Fruit fly (Drosophila melanogaster) whole organism, embryonic: ENCODE measurements around the gene Sk2.

Experiments
- B-H2 ChIP-seq: fragments of 200-800 bp; sonication (Bioruptor generic); optimal IDR thresholded peaks from 2 replicates; lab custom pipeline; 2018; ENCODE audit warnings: missing biosample characterization, mild to moderate bottlenecking, missing genetic modification characterization
- BEAF-32 ChIP-seq: fragments of 200-800 bp; sonication (Bioruptor generic); optimal IDR thresholded peaks from 3 replicates; lab custom pipeline; 2017; ENCODE audit warnings: missing biosample characterization, missing genetic modification characterization, mild to moderate bottlenecking, moderate library complexity, missing genetic modification reagents
- Bdp1 ChIP-seq: fragments of 200-800 bp; sonication (Bioruptor generic); optimal IDR thresholded peaks from 3 replicates; lab custom pipeline; 2016; ENCODE audit warnings: missing biosample characterization, missing genetic modification characterization
- CG10321 ChIP-seq: fragments of 200-800 bp; sonication (Bioruptor generic); IDR thresholded peaks from 2 replicates; pipeline ENCODE4 v1.3.6; 2022; ENCODE audit warnings: missing biosample characterization, missing genetic modification characterization
- CG10431 ChIP-seq: fragments of 200-800 bp; sonication (Bioruptor generic); optimal IDR thresholded peaks from 3 replicates; lab custom pipeline; 2018; ENCODE audit warnings: missing biosample characterization, mild to moderate bottlenecking, missing genetic modification characterization
- CG11085 ChIP-seq: fragments of 200-800 bp; sonication (Bioruptor generic); IDR thresholded peaks from 2 replicates; pipeline ENCODE4 v1.3.6; 2022; ENCODE audit warnings: missing biosample characterization, missing genetic modification characterization
- CG13123 ChIP-seq: fragments of 200-800 bp; sonication (Bioruptor generic); optimal IDR thresholded peaks from 2 replicates; lab custom pipeline; 2016; ENCODE audit warnings: missing biosample characterization, missing genetic modification characterization
- CG14965 ChIP-seq: fragments of 200-800 bp; sonication (Bioruptor generic); optimal IDR thresholded peaks from 2 replicates; lab custom pipeline; 2016; ENCODE audit warnings: missing biosample characterization, missing genetic modification characterization, borderline replicate concordance
- CG16815 ChIP-seq: fragments of 200-800 bp; sonication (Bioruptor generic); optimal IDR thresholded peaks from 3 replicates; lab custom pipeline; 2017; ENCODE audit warnings: missing biosample characterization, mild to moderate bottlenecking, missing genetic modification characterization
- CG2199 ChIP-seq: fragments of 200-800 bp; sonication (Bioruptor generic); IDR thresholded peaks from 3 replicates; pipeline ENCODE4 v1.3.6; 2022; ENCODE audit warnings: missing biosample characterization, missing genetic modification characterization
- CG3995 ChIP-seq: fragments of 200-800 bp; sonication (Bioruptor generic); optimal IDR thresholded peaks from 3 replicates; lab custom pipeline; 2016; ENCODE audit warnings: missing biosample characterization, missing genetic modification characterization
- CG42726 ChIP-seq: fragments of 200-800 bp; sonication (Bioruptor generic); IDR thresholded peaks from 2 replicates; pipeline ENCODE4 v1.3.6; 2022; ENCODE audit warnings: missing biosample characterization, missing genetic modification characterization; ENCODE audit not compliant: partially characterized antibody
- CG43689 ChIP-seq: fragments of 200-800 bp; sonication (Bioruptor generic); IDR thresholded peaks from 2 replicates; pipeline ENCODE4 v1.3.6; 2022; ENCODE audit warnings: missing biosample characterization, missing genetic modification characterization
- CG5245 ChIP-seq: fragments of 200-800 bp; sonication (Bioruptor generic); optimal IDR thresholded peaks from 3 replicates; lab custom pipeline; 2016; ENCODE audit warnings: missing biosample characterization, missing genetic modification characterization
- CG7271 ChIP-seq: fragments of 200-800 bp; sonication (Bioruptor generic); optimal IDR thresholded peaks from 2 replicates; lab custom pipeline; 2018; ENCODE audit warnings: missing biosample characterization, mild to moderate bottlenecking, missing genetic modification characterization, moderate library complexity
- CG7372 ChIP-seq: fragments of 200-800 bp; sonication (Bioruptor generic); IDR thresholded peaks from 2 replicates; pipeline ENCODE4 v1.3.6; 2022; ENCODE audit warnings: missing biosample characterization, missing genetic modification characterization
- CG7556 ChIP-seq: fragments of 200-800 bp; sonication (Bioruptor generic); optimal IDR thresholded peaks from 2 replicates; lab custom pipeline; 2017; ENCODE audit warnings: missing biosample characterization, mild to moderate bottlenecking, missing genetic modification characterization
- CG7963 ChIP-seq: fragments of 200-800 bp; sonication (Bioruptor generic); IDR thresholded peaks from 3 replicates; pipeline ENCODE4 v1.3.6; 2022; ENCODE audit warnings: missing biosample characterization, missing genetic modification characterization; ENCODE audit not compliant: partially characterized antibody
- CG7987 ChIP-seq: fragments of 200-800 bp; sonication (Bioruptor generic); optimal IDR thresholded peaks from 2 replicates; lab custom pipeline; 2018; ENCODE audit warnings: missing biosample characterization, mild to moderate bottlenecking, missing genetic modification characterization, moderate library complexity
- CG9797 ChIP-seq: fragments of 200-800 bp; sonication (Bioruptor generic); optimal IDR thresholded peaks from 3 replicates; lab custom pipeline; 2018; ENCODE audit warnings: missing biosample characterization, mild to moderate bottlenecking, missing genetic modification characterization
- D19B ChIP-seq: fragments of 200-800 bp; sonication (Bioruptor generic); optimal IDR thresholded peaks from 2 replicates; lab custom pipeline; 2017; ENCODE audit warnings: missing biosample characterization, mild to moderate bottlenecking, missing genetic modification characterization
- Doc3 ChIP-seq: fragments of 200-800 bp; sonication (Bioruptor generic); IDR thresholded peaks from 3 replicates; pipeline ENCODE4 v1.3.6; 2022; ENCODE audit warnings: missing biosample characterization, missing genetic modification characterization; ENCODE audit not compliant: partially characterized antibody
- ERR ChIP-seq: fragments of 200-800 bp; sonication (Bioruptor generic); optimal IDR thresholded peaks from 2 replicates; lab custom pipeline; 2016; ENCODE audit warnings: missing biosample characterization, missing genetic modification characterization
- Fer3 ChIP-seq: fragments of 200-800 bp; sonication (Bioruptor generic); optimal IDR thresholded peaks from 2 replicates; lab custom pipeline; 2018; ENCODE audit warnings: missing biosample characterization, mild to moderate bottlenecking, missing genetic modification characterization, moderate library complexity
- HLHmδ ChIP-seq: fragments of 200-800 bp; sonication (Bioruptor generic); optimal IDR thresholded peaks from 2 replicates; lab custom pipeline; 2018; ENCODE audit warnings: missing biosample characterization, mild to moderate bottlenecking, missing genetic modification characterization, moderate library complexity
- Myb ChIP-seq: fragments of 200-800 bp; sonication (Bioruptor generic); optimal IDR thresholded peaks from 2 replicates; lab custom pipeline; 2016; ENCODE audit warnings: missing biosample characterization, missing genetic modification characterization
- NFAT ChIP-seq: fragments of 200-800 bp; sonication (Bioruptor generic); IDR thresholded peaks from 2 replicates; pipeline ENCODE4 v1.3.6; 2022; ENCODE audit warnings: missing biosample characterization, missing genetic modification characterization
- Nf-YC ChIP-seq: fragments of 200-800 bp; optimal IDR thresholded peaks from 3 replicates; lab custom pipeline; 2019; ENCODE audit warnings: missing biosample characterization, mild to moderate bottlenecking, missing genetic modification characterization, moderate library complexity
- Opbp ChIP-seq: fragments of 200-800 bp; sonication (Bioruptor generic); IDR thresholded peaks from 3 replicates; pipeline ENCODE4 v1.3.6; 2022; ENCODE audit warnings: missing biosample characterization, missing genetic modification characterization; ENCODE audit not compliant: partially characterized antibody
- PHDP ChIP-seq: fragments of 200-800 bp; sonication (Bioruptor generic); optimal IDR thresholded peaks from 3 replicates; lab custom pipeline; 2018; ENCODE audit warnings: missing biosample characterization, mild to moderate bottlenecking, missing genetic modification characterization, moderate library complexity
- amos ChIP-seq: fragments of 200-800 bp; sonication (Bioruptor generic); IDR thresholded peaks from 2 replicates; pipeline ENCODE4 v1.3.6; 2022; ENCODE audit warnings: missing biosample characterization, missing genetic modification characterization; ENCODE audit not compliant: partially characterized antibody
- cas ChIP-seq: fragments of 200-800 bp; sonication (Bioruptor generic); IDR thresholded peaks from 2 replicates; pipeline ENCODE4 v1.3.6; 2022; ENCODE audit warnings: missing biosample characterization, missing genetic modification characterization
- chm ChIP-seq: fragments of 200-800 bp; sonication (Bioruptor generic); IDR thresholded peaks from 2 replicates; pipeline ENCODE4 v1.3.6; 2022; ENCODE audit warnings: missing biosample characterization, missing genetic modification characterization
- ci ChIP-seq: fragments of 200-800 bp; sonication (Bioruptor generic); IDR thresholded peaks from 3 replicates; pipeline ENCODE4 v1.3.6; 2022; ENCODE audit warnings: missing biosample characterization, missing genetic modification characterization
- dpn ChIP-seq, 2 experiments: fragments of 200-800 bp; sonication (Bioruptor generic); optimal IDR thresholded peaks; 3 replicates each; lab custom pipeline; 2016; ENCODE audit warnings: missing biosample characterization in 2 of 2, missing genetic modification characterization in 2 of 2
- dysf ChIP-seq: fragments of 200-800 bp; sonication (Bioruptor generic); IDR thresholded peaks from 3 replicates; pipeline ENCODE4 v1.3.6; 2022; ENCODE audit warnings: missing biosample characterization, missing genetic modification characterization
- hb ChIP-seq: fragments of 200-800 bp; sonication (Bioruptor generic); IDR thresholded peaks from 3 replicates; pipeline ENCODE4 v1.3.6; 2022; ENCODE audit warnings: missing biosample characterization, missing genetic modification characterization; ENCODE audit not compliant: partially characterized antibody
- kni ChIP-seq: fragments of 200-800 bp; sonication (Bioruptor generic); optimal IDR thresholded peaks from 3 replicates; lab custom pipeline; 2017; ENCODE audit warnings: mild to moderate bottlenecking, missing biosample characterization, missing genetic modification reagents, missing genetic modification characterization
- nau ChIP-seq: fragments of 200-800 bp; sonication (Bioruptor generic); optimal IDR thresholded peaks from 3 replicates; lab custom pipeline; 2017; ENCODE audit warnings: missing biosample characterization, mild to moderate bottlenecking, missing genetic modification characterization, missing genetic modification reagents
- sd ChIP-seq: fragments of 200-800 bp; sonication (Bioruptor generic); optimal IDR thresholded peaks from 3 replicates; lab custom pipeline; 2018; ENCODE audit warnings: missing biosample characterization, mild to moderate bottlenecking, missing genetic modification characterization, moderate library complexity
- sens ChIP-seq: fragments of 200-800 bp; sonication (Bioruptor generic); peaks from one replicate; lab custom pipeline; 2016; ENCODE audit warnings: missing biosample characterization, missing genetic modification characterization
- so ChIP-seq: fragments of 200-800 bp; sonication (Bioruptor generic); IDR thresholded peaks from 3 replicates; pipeline ENCODE4 v1.3.6; 2022; ENCODE audit warnings: missing biosample characterization, missing genetic modification characterization
- stc ChIP-seq: fragments of 200-800 bp; sonication (Bioruptor generic); IDR thresholded peaks from 2 replicates; pipeline ENCODE4 v1.3.6; 2022; ENCODE audit warnings: missing biosample characterization, missing genetic modification characterization
- sug ChIP-seq: fragments of 200-800 bp; optimal IDR thresholded peaks from 2 replicates; lab custom pipeline; 2019; ENCODE audit warnings: missing biosample characterization, mild to moderate bottlenecking, missing genetic modification characterization, moderate library complexity
- tio ChIP-seq: fragments of 200-800 bp; sonication (Bioruptor generic); optimal IDR thresholded peaks from 2 replicates; lab custom pipeline; 2017; ENCODE audit warnings: missing biosample characterization, missing genetic modification characterization, inconsistent platforms
- tna ChIP-seq: fragments of 200-800 bp; sonication (Bioruptor generic); IDR thresholded peaks from 2 replicates; pipeline ENCODE4 v1.3.6; 2022; ENCODE audit warnings: missing biosample characterization, missing genetic modification characterization; ENCODE audit not compliant: partially characterized antibody
- unc-4 ChIP-seq: fragments of 200-800 bp; sonication (Bioruptor generic); IDR thresholded peaks from 2 replicates; pipeline ENCODE4 v1.3.6; 2022; ENCODE audit warnings: missing biosample characterization, missing genetic modification characterization; ENCODE audit not compliant: partially characterized antibody
- zfh1 ChIP-seq: fragments of 200-800 bp; sonication (Bioruptor generic); IDR thresholded peaks from 3 replicates; pipeline ENCODE4 v1.3.6; 2022; ENCODE audit warnings: missing biosample characterization, missing genetic modification characterization

The Sk2 gene

DNA sequence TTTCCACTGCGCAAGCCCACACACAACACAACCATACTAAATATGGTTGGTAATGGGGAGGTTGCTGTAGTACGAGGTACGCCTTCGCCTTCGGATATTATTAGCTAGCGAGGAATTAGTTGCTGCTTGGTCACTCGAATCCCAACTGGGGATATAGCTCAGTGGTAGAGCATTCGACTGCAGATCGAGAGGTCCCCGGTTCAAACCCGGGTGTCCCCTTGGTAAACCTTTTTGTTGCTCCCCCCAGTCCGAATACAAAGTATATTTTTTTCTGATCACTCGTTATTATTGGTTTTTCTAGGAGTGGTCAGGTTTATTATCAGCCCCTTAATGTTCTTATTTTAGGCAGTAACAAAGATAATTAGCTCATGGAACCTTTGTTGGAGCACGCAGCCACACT, 48.7 kb downstream of the Sk2 start (continued):
- TF ChIP-seq CG7963 (GFP tag; lab: Robert Waterston, UW): peak; percentile 84
- no peak for TF ChIP-seq Nf-YC
- no peak for TF ChIP-seq CG5245 (GFP tag; lab: Kevin White, UChicago)
- TF ChIP-seq sens (GFP tag; lab: Kevin White, UChicago): peak; percentile 20
- TF ChIP-seq CG3995 (GFP tag; lab: Kevin White, UChicago): no peak
- no peak for TF ChIP-seq BEAF-32
- no peak for TF ChIP-seq CG14965 (GFP tag; lab: Kevin White, UChicago)
- TF ChIP-seq tna: peak; percentile 80
- TF ChIP-seq stc (GFP tag; lab: Robert Waterston, UW): no peak; the same call in 1 of the 2 replicates
- peak; percentile 67 for TF ChIP-seq chm (GFP tag; lab: Robert Waterston, UW)
- no peak for TF ChIP-seq CG10431 (GFP tag; lab: Kevin White, UChicago)
- peak; percentile 98 for TF ChIP-seq Bdp1
- no peak for TF ChIP-seq kni (GFP tag; lab: Kevin White, UChicago)
- 0 out of 3 replicates have a peak, but pooled peaks have one; percentile 6 for TF ChIP-seq CG2199 (GFP tag; lab: Robert Waterston, UW)
- peak; percentile 78 for TF ChIP-seq amos (GFP tag; lab: Robert Waterston, UW)
- TF ChIP-seq Opbp (GFP tag; lab: Robert Waterston, UW): peak; percentile 88; the same call in 2 of the 3 replicates
- TF ChIP-seq unc-4: 0 out of 2 replicates have a peak, but pooled peaks have one; percentile 32
- peak; percentile 94 for TF ChIP-seq CG42726 (GFP tag; lab: Robert Waterston, UW)
- TF ChIP-seq B-H2 (GFP tag; lab: Kevin White, UChicago): no peak
- TF ChIP-seq Doc3 (GFP tag; lab: Robert Waterston, UW): peak; percentile 52; the same call in 1 of the 3 replicates
- TF ChIP-seq Fer3: no peak
- TF ChIP-seq hb (GFP tag; lab: Robert Waterston, UW): peak; percentile 64
- TF ChIP-seq zfh1 (GFP tag; lab: Robert Waterston, UW): no peak

DNA sequence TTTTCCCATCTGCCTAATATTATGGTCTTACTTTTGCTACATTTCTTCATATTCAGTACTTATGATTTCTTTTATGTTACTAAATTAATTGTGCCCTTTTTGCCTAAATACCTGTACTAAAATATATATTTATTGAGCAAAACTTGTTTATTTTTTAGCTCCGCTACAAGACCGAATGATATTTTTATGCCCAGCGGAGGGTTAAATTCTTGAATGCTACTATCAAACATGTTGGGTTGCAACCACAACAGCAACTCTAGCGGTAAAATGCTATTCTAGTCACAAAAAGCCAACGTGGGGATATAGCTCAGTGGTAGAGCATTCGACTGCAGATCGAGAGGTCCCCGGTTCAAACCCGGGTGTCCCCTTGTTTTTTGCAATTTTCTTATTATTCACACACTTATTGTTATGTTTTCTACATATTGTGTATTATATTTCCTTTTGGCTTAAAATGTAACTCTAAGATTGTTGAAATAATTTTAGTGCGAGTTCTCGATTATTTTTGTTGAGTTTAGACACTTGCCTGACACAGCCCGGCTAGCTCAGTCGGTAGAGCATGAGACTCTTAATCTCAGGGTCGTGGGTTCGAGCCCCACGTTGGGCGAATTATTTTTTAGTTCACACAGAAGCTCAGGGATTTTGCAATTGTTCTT, 49.3 kb downstream of the Sk2 start:
- TF ChIP-seq chm (GFP tag; lab: Robert Waterston, UW) (peak; percentile 53), CG16815 (GFP tag; lab: Kevin White, UChicago) (no peak), dpn (GFP tag; optimal IDR thresholded peaks at IDR 0.05; lab: Kevin White, UChicago) (no peak), so (GFP tag; lab: Robert Waterston, UW) (no peak; the same call in 2 of the 3 replicates), HLHmδ (GFP tag; lab: Kevin White, UChicago) (no peak), ci (GFP tag; lab: Robert Waterston, UW) (peak; percentile 45; the same call in 1 of the 3 replicates), sd (no peak), amos (GFP tag; lab: Robert Waterston, UW) (peak; percentile 81), sug (tag; lab: Kevin White, UChicago) (peak; percentile 10), NFAT (GFP tag; lab: Robert Waterston, UW) (peak; percentile 40; the same call in 1 of the 2 replicates), tio (GFP tag; lab: Kevin White, UChicago) (no peak), CG7271 (no peak), cas (0 out of 2 replicates have a peak, but pooled peaks have one; percentile 6), CG7987 (GFP tag; lab: Kevin White, UChicago) (no peak), Myb (GFP tag; lab: Kevin White, UChicago) (no peak), Opbp (GFP tag; lab: Robert Waterston, UW) (peak; percentile 95), CG13123 (GFP tag; lab: Kevin White, UChicago) (no peak), CG43689 (no peak), CG11085 (GFP tag; lab: Robert Waterston, UW) (no peak), nau (no peak), CG9797 (GFP tag; lab: Kevin White, UChicago) (no peak), CG10321 (GFP tag; lab: Robert Waterston, UW) (no peak), dysf (peak; percentile 35; the same call in 1 of the 3 replicates), PHDP (tag; lab: Kevin White, UChicago) (peak; percentile 20), CG7372 (GFP tag; lab: Robert Waterston, UW) (no peak), CG7556 (GFP tag; lab: Kevin White, UChicago) (peak; percentile 24), ERR (no peak), D19B (GFP tag; lab: Kevin White, UChicago) (no peak)
